Fruit fly (Drosophila melanogaster) whole organism, prepupa: ENCODE measurements around the gene CG6770.

Experiments
- CG10669 ChIP-seq: fragments of 200-800 bp; sonication (Bioruptor generic); optimal IDR thresholded peaks from 3 replicates; lab custom pipeline; 2018; ENCODE audit warnings: missing biosample characterization, mild to moderate bottlenecking, missing genetic modification characterization, moderate library complexity
- CG15336 ChIP-seq: fragments of 200-800 bp; sonication (Bioruptor generic); IDR thresholded peaks from 2 replicates; pipeline ENCODE4 v1.3.6; 2022; ENCODE audit warnings: missing biosample characterization, missing genetic modification characterization
- CG16779 ChIP-seq: fragments of 200-800 bp; sonication (Bioruptor generic); optimal IDR thresholded peaks from 3 replicates; lab custom pipeline; 2017; ENCODE audit warnings: missing biosample characterization, mild to moderate bottlenecking, missing genetic modification characterization
- CG34406 ChIP-seq: fragments of 200-800 bp; sonication (Bioruptor generic); optimal IDR thresholded peaks from 3 replicates; lab custom pipeline; 2016; ENCODE audit warnings: missing biosample characterization, missing genetic modification characterization
- CG4318 ChIP-seq: fragments of 200-800 bp; sonication (Bioruptor generic); optimal IDR thresholded peaks from 3 replicates; lab custom pipeline; 2017; ENCODE audit warnings: missing biosample characterization, mild to moderate bottlenecking, missing genetic modification characterization
- CG6163 ChIP-seq: fragments of 200-800 bp; sonication (Bioruptor generic); IDR thresholded peaks from 3 replicates; pipeline ENCODE4 v1.3.6; 2022; ENCODE audit warnings: missing biosample characterization, missing genetic modification characterization
- CG6792 ChIP-seq: fragments of 200-800 bp; sonication (Bioruptor generic); optimal IDR thresholded peaks from 3 replicates; lab custom pipeline; 2016; ENCODE audit warnings: missing biosample characterization, missing genetic modification characterization
- CG6854 ChIP-seq: fragments of 200-800 bp; sonication (Bioruptor generic); optimal IDR thresholded peaks from 2 replicates; lab custom pipeline; 2017; ENCODE audit warnings: missing biosample characterization, mild to moderate bottlenecking, missing genetic modification characterization
- CG8632 ChIP-seq: fragments of 200-800 bp; sonication (Bioruptor generic); optimal IDR thresholded peaks from 3 replicates; lab custom pipeline; 2016; ENCODE audit warnings: missing biosample characterization, missing genetic modification characterization
- CG9139 ChIP-seq: fragments of 200-800 bp; sonication (Bioruptor generic); optimal IDR thresholded peaks from 3 replicates; lab custom pipeline; 2017; ENCODE audit warnings: missing biosample characterization, mild to moderate bottlenecking, missing genetic modification characterization
- Eip78C ChIP-seq: fragments of 200-800 bp; sonication (Bioruptor generic); peaks from one replicate; lab custom pipeline; 2016; ENCODE audit warnings: missing biosample characterization, missing genetic modification characterization
- Eip93F ChIP-seq: fragments of 200-800 bp; sonication (Bioruptor generic); optimal IDR thresholded peaks from 2 replicates; lab custom pipeline; 2016; ENCODE audit warnings: missing biosample characterization, mild to moderate bottlenecking, missing genetic modification characterization
- Ets21C ChIP-seq: fragments of 200-800 bp; sonication (Bioruptor generic); optimal IDR thresholded peaks from 3 replicates; lab custom pipeline; 2016; ENCODE audit warnings: missing biosample characterization, missing genetic modification characterization
- Ets96B ChIP-seq: fragments of 200-800 bp; optimal IDR thresholded peaks from 2 replicates; lab custom pipeline; 2019; ENCODE audit warnings: missing biosample characterization, mild to moderate bottlenecking, missing genetic modification characterization, moderate library complexity
- Hr38 ChIP-seq: sonication (Bioruptor generic); optimal IDR thresholded peaks from 2 replicates; lab custom pipeline; 2016; ENCODE audit warnings: missing biosample characterization, missing genetic modification characterization
- Hr39 ChIP-seq: fragments of 200-800 bp; sonication (Bioruptor generic); optimal IDR thresholded peaks from 2 replicates; lab custom pipeline; 2016; ENCODE audit warnings: missing biosample characterization, missing genetic modification characterization
- Hr4 ChIP-seq: fragments of 200-800 bp; sonication (Bioruptor generic); optimal IDR thresholded peaks from 3 replicates; lab custom pipeline; 2016; ENCODE audit warnings: missing biosample characterization, missing genetic modification characterization
- Met ChIP-seq: fragments of 200-800 bp; sonication (Bioruptor generic); optimal IDR thresholded peaks from 3 replicates; lab custom pipeline; 2016; ENCODE audit warnings: missing biosample characterization, missing genetic modification characterization
- OdsH ChIP-seq: fragments of 200-800 bp; sonication (Bioruptor generic); optimal IDR thresholded peaks from 3 replicates; lab custom pipeline; 2016; ENCODE audit warnings: missing biosample characterization, missing genetic modification characterization
- Sox14 ChIP-seq: fragments of 200-800 bp; sonication (Bioruptor generic); optimal IDR thresholded peaks from 3 replicates; lab custom pipeline; 2016; ENCODE audit warnings: missing biosample characterization, missing genetic modification characterization
- Sox15 ChIP-seq: fragments of 200-800 bp; sonication (Bioruptor generic); optimal IDR thresholded peaks from 3 replicates; lab custom pipeline; 2016; ENCODE audit warnings: missing biosample characterization, missing genetic modification characterization
- dac ChIP-seq: fragments of 200-800 bp; sonication (Bioruptor generic); optimal IDR thresholded peaks from 2 replicates; lab custom pipeline; 2017; ENCODE audit warnings: missing biosample characterization, mild to moderate bottlenecking, missing genetic modification characterization
- dsx ChIP-seq: fragments of 200-800 bp; optimal IDR thresholded peaks from 3 replicates; lab custom pipeline; 2019; ENCODE audit warnings: missing biosample characterization, mild to moderate bottlenecking, missing genetic modification characterization, moderate library complexity; ENCODE audit not compliant: poor library complexity, severe bottlenecking
- esn ChIP-seq: fragments of 200-800 bp; sonication (Bioruptor generic); optimal IDR thresholded peaks from 2 replicates; lab custom pipeline; 2016; ENCODE audit warnings: missing biosample characterization, mild to moderate bottlenecking, missing genetic modification characterization, moderate library complexity
- fd59A ChIP-seq: fragments of 200-800 bp; sonication (Bioruptor generic); optimal IDR thresholded peaks from 2 replicates; lab custom pipeline; 2017; ENCODE audit warnings: missing biosample characterization, mild to moderate bottlenecking, missing genetic modification characterization, missing genetic modification reagents
- fd85E ChIP-seq: fragments of 200-800 bp; sonication (Bioruptor generic); optimal IDR thresholded peaks from 3 replicates; lab custom pipeline; 2016; ENCODE audit warnings: missing biosample characterization, missing genetic modification characterization
- net ChIP-seq: fragments of 200-800 bp; sonication (Bioruptor generic); optimal IDR thresholded peaks from 3 replicates; lab custom pipeline; 2016; ENCODE audit warnings: missing biosample characterization, missing genetic modification characterization
- salr ChIP-seq, 2 experiments: fragments of 200-800 bp; sonication (Bioruptor generic); optimal IDR thresholded peaks; 3 replicates each; lab custom pipeline; 2016 to 2018; ENCODE audit warnings: missing biosample characterization in 2 of 2, missing genetic modification characterization in 2 of 2, mild to moderate bottlenecking in 1 of 2
- svp ChIP-seq: fragments of 200-800 bp; sonication (Bioruptor generic); peaks from one replicate; lab custom pipeline; 2016; ENCODE audit warnings: missing biosample characterization, missing genetic modification characterization
- topi ChIP-seq: fragments of 200-800 bp; sonication (Bioruptor generic); optimal IDR thresholded peaks from 3 replicates; lab custom pipeline; 2016; ENCODE audit warnings: missing biosample characterization, missing genetic modification characterization
- vri ChIP-seq: fragments of 200-800 bp; sonication (Bioruptor generic); optimal IDR thresholded peaks from 3 replicates; lab custom pipeline; 2016; ENCODE audit warnings: missing biosample characterization, mild to moderate bottlenecking, missing genetic modification characterization

The CG6770 gene

DNA sequence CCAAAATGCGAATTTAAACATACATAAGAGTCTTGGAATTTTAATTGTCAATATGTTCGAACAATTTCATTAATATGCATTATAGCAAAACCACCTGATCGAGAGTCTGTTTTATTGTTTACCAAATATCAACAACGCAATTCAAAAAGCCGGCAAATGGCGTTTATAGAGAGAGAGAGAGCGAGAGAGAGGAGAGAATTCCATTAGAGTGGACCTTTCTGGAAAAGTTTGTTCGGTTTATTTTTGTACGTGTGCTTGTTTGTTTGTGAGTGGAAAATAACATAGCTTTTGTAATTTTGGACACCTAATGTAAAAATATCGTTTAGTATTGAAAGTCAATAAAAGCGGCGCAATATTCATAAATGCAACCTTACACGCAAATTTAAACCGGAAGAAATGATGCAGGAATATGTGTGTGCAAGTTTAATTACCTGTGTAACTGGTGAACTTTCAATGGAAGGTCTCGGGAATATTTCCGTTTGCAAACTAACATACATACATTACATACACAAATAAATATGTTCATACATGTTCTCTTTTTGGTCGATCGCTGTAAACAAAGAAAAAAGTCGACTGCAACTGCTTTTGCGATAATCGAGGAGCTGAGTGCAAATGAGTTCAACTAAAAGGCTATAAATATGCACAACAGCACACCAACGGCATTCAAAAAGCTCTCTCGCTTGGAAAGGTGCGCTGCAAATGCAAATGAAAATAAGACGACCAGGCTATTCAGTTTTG, 1.1 kb downstream of the CG6770 start, which contains the start of gene CG6785 (continued):
- TF ChIP-seq OdsH (GFP tag; lab: Kevin White, UChicago) (peak; percentile 81), Hr39 (GFP tag; lab: Kevin White, UChicago) (peak; percentile 70), CG8632 (peak; percentile 89), CG10669 (GFP tag; lab: Kevin White, UChicago) (peak; percentile 76), CG16779 (tag; lab: Kevin White, UChicago) (peak; percentile 86), topi (GFP tag; lab: Kevin White, UChicago) (peak; percentile 79), CG4318 (GFP tag; lab: Kevin White, UChicago) (no peak), CG9139 (GFP tag; lab: Kevin White, UChicago) (peak; percentile 46), Ets21C (GFP tag; lab: Kevin White, UChicago) (peak; percentile 51), Met (GFP tag; lab: Kevin White, UChicago) (peak; percentile 86)
- TF ChIP-seq, all 60 proteins: peak for 54

DNA sequence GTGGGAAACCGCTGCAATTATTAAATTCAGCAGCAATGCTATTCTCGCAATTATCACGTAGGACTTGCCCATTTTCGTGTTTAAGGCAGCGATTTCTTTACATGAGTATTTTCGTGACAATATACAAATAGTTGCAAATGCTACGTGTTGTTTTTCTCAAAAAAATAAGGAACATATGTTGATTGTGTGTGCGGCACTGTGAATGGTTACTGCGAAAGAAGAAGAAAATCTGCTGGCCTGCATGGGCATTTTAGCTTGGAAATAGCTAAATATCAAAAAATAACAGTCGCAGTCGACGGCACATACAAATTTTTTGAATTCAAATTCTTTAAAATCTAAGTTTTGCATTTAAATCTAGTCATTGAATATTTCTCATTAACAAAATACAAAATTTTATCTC, 5.4 kb downstream of the CG6770 start, which contains the start of gene CG6766:
Gene CG6766 (minus strand): TSS at position 180 of the 400 bp plus-strand sequence.
- TF ChIP-seq dac (GFP tag; lab: Kevin White, UChicago) (no peak), esn (no peak), vri (GFP tag; lab: Kevin White, UChicago) (peak; percentile 12), Eip78C (peak; percentile 7), dsx (GFP tag; lab: Kevin White, UChicago) (peak; percentile 8)
- TF ChIP-seq, all 60 proteins: peak for 3

DNA sequence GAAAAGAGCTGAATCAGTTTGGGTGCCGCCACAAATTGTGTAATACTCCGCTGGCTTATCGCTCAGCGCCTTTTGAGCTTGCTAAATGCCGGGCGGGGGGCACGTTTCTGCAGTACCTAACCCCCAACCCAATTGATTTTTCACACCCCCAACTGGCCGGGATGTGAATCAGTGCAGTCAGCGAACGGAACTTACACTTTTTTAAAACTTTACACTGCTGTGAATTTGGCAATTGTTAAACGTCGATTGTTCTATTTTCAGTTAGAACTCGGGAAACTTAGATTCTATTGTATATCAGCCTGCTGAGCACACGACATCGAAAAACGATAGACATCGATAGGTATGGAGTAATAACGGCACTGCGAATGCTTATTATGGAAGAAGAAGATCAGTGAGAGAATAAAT, 7.7 kb downstream of the CG6770 start, which contains the start of gene Tom70:
Gene Tom70 (minus strand): TSS at position 335 of the 405 bp plus-strand sequence.
- TF ChIP-seq dsx (GFP tag; lab: Kevin White, UChicago) = peak; percentile 25
- TF ChIP-seq CG6163 (GFP tag; lab: Robert Waterston, UW) = no peak
- TF ChIP-seq vri (GFP tag; lab: Kevin White, UChicago) = peak; percentile 97

DNA sequence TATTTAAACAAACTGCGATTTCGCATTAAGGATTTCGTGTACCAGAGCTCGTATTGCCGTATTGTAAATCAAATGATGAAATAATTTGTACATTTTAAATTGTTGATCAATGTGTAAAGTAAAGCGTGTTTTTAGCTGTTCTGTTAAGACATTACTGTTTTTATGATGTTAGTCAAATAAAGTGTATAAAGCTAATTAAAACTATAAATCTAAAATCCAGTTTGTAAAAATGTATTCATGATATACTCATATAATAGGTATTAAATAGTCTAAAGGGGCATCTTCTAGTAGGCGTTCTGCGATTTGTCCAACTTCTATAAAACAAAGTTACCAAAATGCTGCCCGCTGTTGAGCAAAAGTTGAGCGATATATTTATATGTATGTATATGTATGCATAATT, 12.0 kb downstream of the CG6770 start, which contains the start of gene CG18788:
Gene CG18788 (plus strand): TSS at position 301 of the 400 bp plus-strand sequence.
- TF ChIP-seq fd85E (GFP tag; lab: Kevin White, UChicago) (no peak), vri (GFP tag; lab: Kevin White, UChicago) (no peak), CG6792 (GFP tag; lab: Kevin White, UChicago) (no peak), fd59A (no peak), CG6854 (GFP tag; lab: Kevin White, UChicago) (no peak), salr (GFP tag; optimal IDR thresholded peaks at IDR 0.05; lab: Kevin White, UChicago) (no peak), CG15336 (GFP tag; lab: Robert Waterston, UW) (no peak), net (GFP tag; lab: Kevin White, UChicago) (no peak), Hr4 (GFP tag; lab: Kevin White, UChicago) (no peak), Sox14 (GFP tag; lab: Kevin White, UChicago) (no peak), Ets96B (tag; lab: Kevin White, UChicago) (no peak), Sox15 (GFP tag; lab: Kevin White, UChicago) (no peak), OdsH (GFP tag; lab: Kevin White, UChicago) (no peak), Hr38 (GFP tag; lab: Kevin White, UChicago) (no peak), esn (no peak), CG10669 (GFP tag; lab: Kevin White, UChicago) (no peak)

DNA sequence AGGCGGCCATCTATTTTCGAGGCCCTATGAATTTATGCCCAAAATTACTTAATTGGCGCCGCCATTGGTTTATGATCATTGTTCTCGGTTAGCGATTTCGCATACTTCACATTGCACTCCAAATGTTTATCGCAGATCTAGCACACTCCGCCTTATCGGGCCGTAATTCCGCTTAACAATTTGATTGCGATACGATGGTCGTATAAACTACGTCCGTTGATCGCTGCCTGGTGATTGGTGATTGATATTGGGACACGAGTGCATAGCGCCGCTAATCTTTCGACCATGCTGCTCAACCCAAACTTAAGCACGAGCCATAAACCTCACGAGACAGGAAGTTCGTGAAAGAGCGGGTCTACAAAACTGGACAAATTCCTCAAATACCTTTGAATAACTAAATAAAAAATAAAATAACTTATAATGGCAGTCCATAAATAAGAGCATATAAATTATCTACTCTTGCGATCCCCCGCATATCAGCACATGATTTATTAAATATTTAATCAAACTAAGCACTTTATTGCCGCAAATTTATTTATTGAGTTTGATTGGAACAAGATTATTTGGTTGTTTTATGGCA, 15.3 kb downstream of the CG6770 start:
- TF ChIP-seq vri (GFP tag; lab: Kevin White, UChicago) = peak; percentile 57
- peak; percentile 25 for TF ChIP-seq svp
- TF ChIP-seq fd59A = no peak
- peak; percentile 2 for TF ChIP-seq Eip93F
- TF ChIP-seq CG34406 (GFP tag; lab: Kevin White, UChicago) = no peak
